Fruit fly (Drosophila melanogaster) whole organism, prepupa: ENCODE measurements around the gene CG6277.

Source experiments
- Blimp-1 ChIP-seq: fragments of 200-800 bp; sonication (Bioruptor generic); optimal IDR thresholded peaks from 3 replicates; lab custom pipeline; 2017; ENCODE audit warnings: missing biosample characterization, missing genetic modification characterization, mild to moderate bottlenecking, moderate library complexity, missing genetic modification reagents
- CG11294 ChIP-seq: fragments of 200-800 bp; sonication (Bioruptor generic); IDR thresholded peaks from 2 replicates; pipeline ENCODE4 v1.3.6; 2022; ENCODE audit warnings: missing biosample characterization, missing genetic modification characterization
- CG34406 ChIP-seq: fragments of 200-800 bp; sonication (Bioruptor generic); optimal IDR thresholded peaks from 3 replicates; lab custom pipeline; 2016; ENCODE audit warnings: missing biosample characterization, missing genetic modification characterization
- CG7368 ChIP-seq: fragments of 200-800 bp; sonication (Bioruptor generic); optimal IDR thresholded peaks from 3 replicates; lab custom pipeline; 2016; ENCODE audit warnings: missing biosample characterization, missing genetic modification characterization
- Eip75B ChIP-seq: fragments of 200-800 bp; sonication (Bioruptor generic); optimal IDR thresholded peaks from 3 replicates; lab custom pipeline; 2016; ENCODE audit warnings: missing biosample characterization, missing genetic modification characterization
- Ets96B ChIP-seq: fragments of 200-800 bp; optimal IDR thresholded peaks from 2 replicates; lab custom pipeline; 2019; ENCODE audit warnings: missing biosample characterization, mild to moderate bottlenecking, missing genetic modification characterization, moderate library complexity
- Sox102F ChIP-seq: fragments of 200-800 bp; sonication (Bioruptor generic); optimal IDR thresholded peaks from 2 replicates; lab custom pipeline; 2016; ENCODE audit warnings: missing biosample characterization, mild to moderate bottlenecking, missing genetic modification characterization
- svp ChIP-seq: fragments of 200-800 bp; sonication (Bioruptor generic); peaks from one replicate; lab custom pipeline; 2016; ENCODE audit warnings: missing biosample characterization, missing genetic modification characterization

DNA sequence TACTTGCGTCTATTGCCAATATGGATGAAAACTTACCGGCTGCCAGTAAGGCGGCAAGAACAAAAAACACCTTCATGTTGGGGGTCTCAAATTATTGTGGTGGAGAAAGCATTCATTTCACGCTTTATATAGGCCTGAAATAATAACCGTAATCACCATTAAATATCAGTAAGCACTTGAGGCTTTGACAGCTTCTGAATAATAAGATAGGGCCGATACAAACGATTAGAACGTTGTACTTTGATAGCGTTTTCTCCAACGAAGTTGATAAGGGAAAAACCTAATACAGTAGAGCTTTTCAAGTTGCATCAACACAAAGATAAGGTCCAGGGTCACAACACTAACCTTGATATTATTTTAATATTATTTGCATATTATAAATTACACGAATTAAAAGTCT is 1.7 kb downstream of the CG6277 start, which contains the start of gene CG6283:
- TF ChIP-seq Eip75B (GFP tag; lab: Kevin White, UChicago) (no peak), CG34406 (GFP tag; lab: Kevin White, UChicago) (no peak), Blimp-1 (GFP tag; lab: Kevin White, UChicago) (no peak), svp (GFP tag; lab: Kevin White, UChicago) (no peak), Sox102F (GFP tag; lab: Kevin White, UChicago) (no peak), Ets96B (tag; lab: Kevin White, UChicago) (no peak), CG11294 (GFP tag; lab: Robert Waterston, UW) (no peak), CG7368 (GFP tag; lab: Kevin White, UChicago) (no peak)
